Worm (Caenorhabditis elegans) whole organism, L1 larva: ENCODE results near the gene Y57G11C.22.
A peak's percentile ranks its signal among the peaks of the same experiment; 100 is the strongest.

ENCODE experiments used
- Y116A8C.19 ChIP-seq: sonication (generic microtip); optimal IDR thresholded peaks from 2 replicates; lab custom pipeline; 2016; ENCODE audit warnings: missing compliant biosample characterization, missing genetic modification characterization, borderline replicate concordance
- aly-2 ChIP-seq: fragments of 150-350 bp; optimal IDR thresholded peaks from 2 replicates; lab custom pipeline; 2014; ENCODE audit warnings: missing biosample characterization, missing genetic modification characterization
- ama-1 ChIP-seq: fragments of 150-350 bp; optimal IDR thresholded peaks from 2 replicates; lab custom pipeline; 2014
- ceh-63 ChIP-seq: fragments of 200-800 bp; sonication (Bioruptor generic); optimal IDR thresholded peaks from 2 replicates; lab custom pipeline; 2018; ENCODE audit warnings: mild to moderate bottlenecking, missing genetic modification characterization, missing compliant biosample characterization
- ceh-82 ChIP-seq, 3 experiments: fragments of 150-350 bp in 1 of 3; sonication (generic microtip) in 2 of 3; optimal IDR thresholded peaks; 2 replicates each; lab custom pipeline; 2014 to 2017; ENCODE audit warnings: missing biosample characterization in 3 of 3, missing genetic modification characterization in 3 of 3
- ceh-90 ChIP-seq: sonication (generic microtip); optimal IDR thresholded peaks from 2 replicates; lab custom pipeline; 2016; ENCODE audit warnings: missing genetic modification characterization, missing compliant biosample characterization
- dpl-1 ChIP-seq, 3 experiments: fragments of 150-350 bp in 2 of 3; sonication (generic microtip) in 1 of 3; optimal IDR thresholded peaks; 2 replicates each; lab custom pipeline; 2014 to 2017; ENCODE audit warnings: missing biosample characterization in 3 of 3, missing genetic modification characterization in 3 of 3, missing genetic modification reagents in 3 of 3
- efl-1 ChIP-seq, 4 experiments: fragments of 150-350 bp; optimal IDR thresholded peaks in 3 of 4; peaks in 1 of 4; 1 replicate in 1 of 4; 2 replicates in 3 of 4; lab custom pipeline; 2014; ENCODE audit warnings: missing biosample characterization in 2 of 4, missing genetic modification characterization in 2 of 4, missing genetic modification reagents in 2 of 4
- fkh-10 ChIP-seq: sonication (generic microtip); optimal IDR thresholded peaks from 2 replicates; lab custom pipeline; 2017; ENCODE audit warnings: missing biosample characterization, missing genetic modification reagents, missing genetic modification characterization
- hpl-2 ChIP-seq: fragments of 150-350 bp; optimal IDR thresholded peaks from 2 replicates; lab custom pipeline; 2014; ENCODE audit warnings: missing biosample characterization, missing genetic modification reagents, missing genetic modification characterization
- irx-1 ChIP-seq: sonication (generic microtip); optimal IDR thresholded peaks from 2 replicates; lab custom pipeline; 2016; ENCODE audit warnings: missing genetic modification characterization, missing compliant biosample characterization
- lin-13 ChIP-seq: fragments of 150-350 bp; optimal IDR thresholded peaks from 2 replicates; lab custom pipeline; 2014; ENCODE audit warnings: missing biosample characterization, missing genetic modification reagents, missing genetic modification characterization
- lin-14 ChIP-seq: fragments of 200-800 bp; sonication (Bioruptor generic); optimal IDR thresholded peaks from 2 replicates; lab custom pipeline; 2018; ENCODE audit warnings: mild to moderate bottlenecking, missing genetic modification characterization, moderate library complexity, missing compliant biosample characterization
- lin-15B ChIP-seq: fragments of 150-350 bp; sonication (generic microtip); optimal IDR thresholded peaks from 3 replicates; lab custom pipeline; 2014; ENCODE audit warnings: missing biosample characterization, missing genetic modification characterization
- lin-35 ChIP-seq, 2 experiments: fragments of 150-350 bp; optimal IDR thresholded peaks; 2 replicates each; lab custom pipeline; 2014; ENCODE audit warnings: missing biosample characterization in 2 of 2, missing genetic modification characterization in 2 of 2, missing genetic modification reagents in 2 of 2
- lsy-2 ChIP-seq, 2 experiments: fragments of 150-350 bp; optimal IDR thresholded peaks; 2 replicates each; lab custom pipeline; 2014; ENCODE audit warnings: missing biosample characterization in 2 of 2, missing genetic modification characterization in 2 of 2
- mdl-1 ChIP-seq, 2 experiments: fragments of 150-350 bp; optimal IDR thresholded peaks; 2 replicates each; lab custom pipeline; 2014 to 2017; ENCODE audit warnings: missing biosample characterization in 2 of 2, missing genetic modification characterization in 2 of 2, inconsistent platforms in 1 of 2
- nhr-12 ChIP-seq: sonication (generic microtip); optimal IDR thresholded peaks from 2 replicates; lab custom pipeline; 2017; ENCODE audit warnings: missing biosample characterization, missing genetic modification characterization
- nhr-19 ChIP-seq: fragments of 200-800 bp; sonication (Bioruptor generic); conservative IDR thresholded peaks from 2 replicates; pipeline ENCODE4 v1.3.6; 2022; ENCODE audit warnings: missing genetic modification characterization, missing compliant biosample characterization
- nhr-20 ChIP-seq: sonication (generic microtip); optimal IDR thresholded peaks from 2 replicates; lab custom pipeline; 2016; ENCODE audit warnings: mild to moderate bottlenecking, missing genetic modification characterization, missing compliant biosample characterization
- nhr-76 ChIP-seq: sonication (generic microtip); optimal IDR thresholded peaks from 2 replicates; lab custom pipeline; 2017; ENCODE audit warnings: missing biosample characterization, missing genetic modification characterization
- nhr-77 ChIP-seq: fragments of 150-350 bp; optimal IDR thresholded peaks from 2 replicates; lab custom pipeline; 2014; ENCODE audit warnings: missing biosample characterization, missing genetic modification characterization
- nhr-85 ChIP-seq: sonication (generic microtip); peaks from one replicate; lab custom pipeline; 2016; ENCODE audit warnings: missing genetic modification characterization, inconsistent platforms, missing compliant biosample characterization
- nhr-90 ChIP-seq: sonication (generic microtip); optimal IDR thresholded peaks from 2 replicates; lab custom pipeline; 2016; ENCODE audit warnings: mild to moderate bottlenecking, missing genetic modification characterization, missing compliant biosample characterization; ENCODE audit not compliant: poor library complexity
- pax-3 ChIP-seq: fragments of 200-800 bp; sonication (Bioruptor generic); optimal IDR thresholded peaks from 2 replicates; lab custom pipeline; 2018; ENCODE audit warnings: mild to moderate bottlenecking, missing genetic modification characterization, moderate library complexity, missing compliant biosample characterization
- pqm-1 ChIP-seq: sonication (generic microtip); optimal IDR thresholded peaks from 3 replicates; lab custom pipeline; 2017; ENCODE audit warnings: missing biosample characterization, missing genetic modification characterization
- skn-1 ChIP-seq: fragments of 150-350 bp; optimal IDR thresholded peaks from 2 replicates; lab custom pipeline; 2014; ENCODE audit warnings: missing biosample characterization, missing genetic modification characterization
- snu-23 ChIP-seq: sonication (generic microtip); optimal IDR thresholded peaks from 2 replicates; lab custom pipeline; 2016; ENCODE audit warnings: missing genetic modification characterization, missing compliant biosample characterization
- sup-37 ChIP-seq: fragments of 200-800 bp; sonication (Bioruptor generic); optimal IDR thresholded peaks from 2 replicates; lab custom pipeline; 2018; ENCODE audit warnings: mild to moderate bottlenecking, missing genetic modification characterization, missing compliant biosample characterization
- swsn-7 ChIP-seq: sonication (generic microtip); optimal IDR thresholded peaks from 2 replicates; lab custom pipeline; 2016; ENCODE audit warnings: missing genetic modification characterization, missing compliant biosample characterization
- tlp-1 ChIP-seq: fragments of 150-350 bp; optimal IDR thresholded peaks from 2 replicates; lab custom pipeline; 2014; ENCODE audit warnings: missing biosample characterization, missing genetic modification characterization
- unc-30 ChIP-seq: sonication (generic microtip); optimal IDR thresholded peaks from 2 replicates; lab custom pipeline; 2017; ENCODE audit warnings: missing biosample characterization, missing genetic modification characterization
- unc-62 ChIP-seq: fragments of 150-350 bp; optimal IDR thresholded peaks from 2 replicates; lab custom pipeline; 2014; ENCODE audit warnings: missing biosample characterization, missing genetic modification reagents, missing genetic modification characterization
- xbp-1 ChIP-seq: sonication (generic microtip); optimal IDR thresholded peaks from 2 replicates; lab custom pipeline; 2016; ENCODE audit warnings: missing genetic modification characterization, missing compliant biosample characterization

The Y57G11C.22 gene

ce11 chrIV:14793900-14794624, 42.9 kb upstream of the Y57G11C.22 start (continued):
- TF ChIP-seq pax-3 (tag; lab: Kevin White, UChicago): no peak
- TF ChIP-seq snu-23 (GFP tag; lab: Kevin White, UChicago): peak; percentile 47
- TF ChIP-seq xbp-1: peak; percentile 55
- peak; percentile 15; the same call in 1 of the 2 replicates for TF ChIP-seq nhr-19 (GFP tag; lab: Robert Waterston, UW)
- TF ChIP-seq lin-35 (GFP tag; optimal IDR thresholded peaks at IDR 0.05; lab: Kevin White, UChicago): peak; percentile 38 to 52
- no peak for TF ChIP-seq ceh-63
- TF ChIP-seq swsn-7 (tag; lab: Kevin White, UChicago): peak; percentile 64
- TF ChIP-seq nhr-12 (tag; lab: Kevin White, UChicago): no peak
- TF ChIP-seq fkh-10 (GFP tag; lab: Kevin White, UChicago): peak; percentile 54
- TF ChIP-seq hpl-2 (GFP tag; lab: Kevin White, UChicago): no peak
- no peak for TF ChIP-seq irx-1
- TF ChIP-seq aly-2 (tag; lab: Kevin White, UChicago): no peak
- TF ChIP-seq lin-14: peak; percentile 86

ce11 chrIV:14795918-14796488, 41.0 kb upstream of the Y57G11C.22 start, which contains the start of gene coq-3:
TSS of gene coq-3 (minus strand) at chrIV:14796324.
- TF ChIP-seq nhr-90 (peak; percentile 10), tlp-1 (tag; lab: Kevin White, UChicago) (no peak), ama-1 (lab: Kevin White, UChicago) (peak; percentile 27)
- TF ChIP-seq, all 84 proteins: peak for 2

- TF ChIP-seq Y116A8C.19 (tag; lab: Kevin White, UChicago) (no peak), nhr-20 (no peak), lin-14 (no peak), pqm-1 (tag; lab: Kevin White, UChicago) (no peak), lin-35 (GFP tag; optimal IDR thresholded peaks at IDR 0.05; lab: Kevin White, UChicago) (peak; percentile 38 to 60), dpl-1 (GFP tag; optimal IDR thresholded peaks at IDR 0.05; lab: Kevin White, UChicago) (peak in 2 of 3 experiments; percentile 20 to 41), unc-30 (tag; lab: Kevin White, UChicago) (no peak), lin-15B (tag; lab: Kevin White, UChicago) (peak; percentile 19), mdl-1 (tag; optimal IDR thresholded peaks at IDR 0.05; lab: Kevin White, UChicago) (peak in 1 of 2 experiments; percentile 24), nhr-85 (tag; lab: Kevin White, UChicago) (no peak), ceh-82 (tag; optimal IDR thresholded peaks at IDR 0.05; lab: Kevin White, UChicago) (peak in 1 of 3 experiments; percentile 49), unc-62 (GFP tag; lab: Kevin White, UChicago) (no peak), skn-1 (tag; lab: Kevin White, UChicago) (peak; percentile 62), efl-1 (optimal IDR thresholded peaks at IDR 0.05; lab: Kevin White, UChicago) (peak; percentile 27 to 50), efl-1 (GFP tag; optimal IDR thresholded peaks at IDR 0.05 in 1 of 2; lab: Kevin White, UChicago) (peak; percentile 19 to 89), nhr-77 (no peak), nhr-76 (tag; lab: Kevin White, UChicago) (no peak), lin-13 (GFP tag; lab: Kevin White, UChicago) (no peak), swsn-7 (tag; lab: Kevin White, UChicago) (no peak), lsy-2 (tag; optimal IDR thresholded peaks at IDR 0.05; lab: Kevin White, UChicago) (peak; percentile 18 to 61), nhr-90 (no peak), nhr-12 (tag; lab: Kevin White, UChicago) (no peak)
Observed at ce11 chrIV:14797354-14797753, 39.7 kb upstream of the Y57G11C.22 start, which contains the start of the genes Y57G11C.1147 and nuo-3. TSS of gene Y57G11C.1147 (minus strand) at chrIV:14797514. TSS of gene nuo-3 (minus strand) at chrIV:14797544.

- TF ChIP-seq fkh-10 (GFP tag; lab: Kevin White, UChicago) (no peak), ceh-90 (no peak), sup-37 (GFP tag; lab: Kevin White, UChicago) (no peak), skn-1 (tag; lab: Kevin White, UChicago) (no peak), lin-35 (GFP tag; optimal IDR thresholded peaks at IDR 0.05; lab: Kevin White, UChicago) (no peak)
Observed at ce11 chrIV:14797849-14798248, 39.2 kb upstream of the Y57G11C.22 start, which contains the start of gene arl-8. TSS of gene arl-8 (plus strand) at chrIV:14798149.
